Fruit fly (Drosophila melanogaster): Measurements from ENCODE around the gene CG32856.
A peak's percentile ranks its signal among the peaks of the same experiment; 100 is the strongest.

Gene CG32856

DNA sequence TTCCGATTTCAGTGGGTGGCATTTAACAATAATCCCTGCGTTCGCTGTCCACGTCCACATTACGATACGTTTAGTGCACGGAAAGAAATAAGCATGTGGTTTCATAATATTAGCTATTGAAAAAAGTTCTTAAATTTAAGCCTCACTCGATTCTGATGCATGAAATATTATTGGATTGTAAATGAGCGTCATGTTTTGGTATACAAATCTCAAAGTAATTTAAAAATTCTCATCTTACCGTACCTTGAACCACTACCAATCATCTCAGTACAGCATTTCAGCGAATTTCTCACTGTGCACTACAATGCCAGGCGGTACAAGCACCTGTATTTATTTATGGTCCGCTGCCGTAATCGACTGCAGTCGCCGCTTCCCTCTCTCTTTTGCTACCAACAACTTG, 9.1 kb upstream of the CG32856 start (continued):
- no peak for TF ChIP-seq sage (GFP tag; optimal IDR thresholded peaks at IDR 0.05)

DNA sequence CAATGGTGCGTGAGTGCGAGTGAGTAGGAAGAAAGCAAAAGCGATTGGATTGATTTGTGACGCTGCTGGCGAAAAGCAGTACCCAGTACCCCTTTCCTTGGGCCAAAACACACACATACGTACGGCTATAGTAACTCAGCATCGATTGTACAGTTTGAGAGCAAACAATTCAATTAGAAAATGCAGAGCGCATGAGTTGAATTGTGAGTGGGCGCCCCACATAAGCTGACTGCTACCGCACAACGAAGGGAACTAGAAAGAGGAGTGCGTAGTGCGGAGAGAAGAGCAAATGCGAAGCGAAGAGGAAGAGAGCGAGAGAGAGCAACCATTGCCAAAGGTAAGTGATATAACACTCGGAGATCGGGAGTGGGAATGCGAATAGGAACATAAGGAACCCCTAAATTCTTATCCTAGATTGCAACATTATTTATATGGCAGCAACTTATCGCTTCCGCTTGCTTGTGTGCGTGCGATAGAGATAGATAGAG, 8.4 kb upstream of the CG32856 start:
- TF ChIP-seq Jra (GFP tag; optimal IDR thresholded peaks at IDR 0.05), result no peak
- TF ChIP-seq Dfd (GFP tag; optimal IDR thresholded peaks at IDR 0.05), result no peak
- no peak for TF ChIP-seq CG32264 (GFP tag; optimal IDR thresholded peaks at IDR 0.05)
- TF ChIP-seq fru (GFP tag; optimal IDR thresholded peaks at IDR 0.05), result no peak
- no peak for TF ChIP-seq Hr83 (GFP tag; optimal IDR thresholded peaks at IDR 0.05; ENCODE audit: poor library complexity, severe bottlenecking)
- TF ChIP-seq Hr78 (GFP tag; optimal IDR thresholded peaks at IDR 0.05), result no peak
- TF ChIP-seq Sp1 (GFP tag; optimal IDR thresholded peaks at IDR 0.05), result peak; percentile 29
- no peak for TF ChIP-seq Mio (GFP tag; optimal IDR thresholded peaks at IDR 0.05)
- no peak for TF ChIP-seq N (GFP tag; optimal IDR thresholded peaks at IDR 0.05)
- no peak for TF ChIP-seq Abd-B (GFP tag; optimal IDR thresholded peaks at IDR 0.05)
- TF ChIP-seq CG9705 (GFP tag; optimal IDR thresholded peaks at IDR 0.05), result no peak
- no peak for TF ChIP-seq ey (GFP tag; optimal IDR thresholded peaks at IDR 0.05)
- TF ChIP-seq psq (GFP tag; optimal IDR thresholded peaks at IDR 0.05), result peak; percentile 99
- peak; percentile 85 to 95 for TF ChIP-seq dl (GFP tag; optimal IDR thresholded peaks at IDR 0.05; ENCODE audit: insufficient read depth in 1 of 2, partially characterized antibody in 2 of 2)
- TF ChIP-seq br (GFP tag; optimal IDR thresholded peaks at IDR 0.05), result no peak
- TF ChIP-seq CrebA (GFP tag; optimal IDR thresholded peaks at IDR 0.05; ENCODE audit: borderline replicate concordance), result no peak
- no peak for TF ChIP-seq brk (GFP tag; optimal IDR thresholded peaks at IDR 0.05)
- TF ChIP-seq lola (GFP tag; optimal IDR thresholded peaks at IDR 0.05), result no peak
- TF ChIP-seq tai (GFP tag; optimal IDR thresholded peaks at IDR 0.05), result no peak
- no peak for TF ChIP-seq Myc (optimal IDR thresholded peaks at IDR 0.05)
- no peak for TF ChIP-seq dsf (GFP tag; optimal IDR thresholded peaks at IDR 0.05; ENCODE audit: borderline replicate concordance)
- TF ChIP-seq woc (GFP tag; optimal IDR thresholded peaks at IDR 0.05), result no peak
- TF ChIP-seq pan (optimal IDR thresholded peaks at IDR 0.05), result no peak
- no peak for TF ChIP-seq sv (GFP tag; optimal IDR thresholded peaks at IDR 0.05)
- peak; percentile 98 for TF ChIP-seq Dif (GFP tag; optimal IDR thresholded peaks at IDR 0.05; ENCODE audit: partially characterized antibody)
- TF ChIP-seq h (GFP tag; optimal IDR thresholded peaks at IDR 0.05), result no peak
- TF ChIP-seq jim (GFP tag; optimal IDR thresholded peaks at IDR 0.05), result no peak
- TF ChIP-seq dmrt93B (GFP tag; optimal IDR thresholded peaks at IDR 0.05), result no peak
- peak; percentile 92 for TF ChIP-seq Vsx2 (GFP tag; optimal IDR thresholded peaks at IDR 0.05; ENCODE audit: partially characterized antibody)
- TF ChIP-seq GATAd (GFP tag; optimal IDR thresholded peaks at IDR 0.05), result no peak
- TF ChIP-seq sage (GFP tag; optimal IDR thresholded peaks at IDR 0.05), result no peak
- TF ChIP-seq OdsH (GFP tag; optimal IDR thresholded peaks at IDR 0.05), result no peak

DNA sequence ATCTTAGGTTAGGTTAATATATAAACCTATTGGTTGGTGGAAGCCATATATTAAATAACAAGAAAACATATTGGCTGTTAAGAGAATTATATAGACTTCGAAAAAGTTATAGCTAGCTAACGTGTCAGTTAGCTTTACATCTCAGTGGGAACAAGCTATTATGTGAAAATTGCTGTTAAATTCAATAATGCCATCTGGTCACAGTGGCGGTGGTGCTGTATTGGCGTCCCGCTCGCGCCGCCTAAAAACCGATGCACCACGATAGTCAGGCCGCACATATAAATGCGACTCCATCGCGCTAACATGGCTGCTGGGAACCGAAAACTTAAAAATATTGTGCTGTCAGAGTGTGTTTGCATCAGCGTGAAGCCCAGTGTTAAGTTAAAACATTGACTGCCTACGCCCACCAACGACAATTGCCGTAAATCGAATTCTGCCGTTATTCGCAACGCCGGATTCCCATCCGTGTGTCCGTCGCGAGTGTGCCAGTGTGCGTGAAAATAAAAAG, 7.9 kb upstream of the CG32856 start, which contains the start of gene Hel89B:
Gene Hel89B (plus strand): TSS at position 320 of the 508 bp plus-strand sequence.
- TF ChIP-seq foxo (GFP tag; optimal IDR thresholded peaks at IDR 0.05) (peak; percentile 25 to 29), Jra (GFP tag; optimal IDR thresholded peaks at IDR 0.05) (peak; percentile 48), lola (GFP tag; optimal IDR thresholded peaks at IDR 0.05) (peak; percentile 74), OdsH (GFP tag; optimal IDR thresholded peaks at IDR 0.05) (no peak), CG9705 (GFP tag; optimal IDR thresholded peaks at IDR 0.05) (peak; percentile 44), Vsx2 (GFP tag; optimal IDR thresholded peaks at IDR 0.05; ENCODE audit: partially characterized antibody) (no peak), Hnf4 (GFP tag; optimal IDR thresholded peaks at IDR 0.05) (peak; percentile 66), GATAd (GFP tag; optimal IDR thresholded peaks at IDR 0.05) (no peak), Dif (GFP tag; optimal IDR thresholded peaks at IDR 0.05; ENCODE audit: partially characterized antibody) (peak; percentile 57), dl (GFP tag; optimal IDR thresholded peaks at IDR 0.05; ENCODE audit: insufficient read depth in 1 of 2, partially characterized antibody in 2 of 2) (peak in 1 of 2 experiments; percentile 28), Hr78 (GFP tag; optimal IDR thresholded peaks at IDR 0.05) (peak; percentile 83), woc (GFP tag; optimal IDR thresholded peaks at IDR 0.05) (peak; percentile 67), Myc (optimal IDR thresholded peaks at IDR 0.05) (peak; percentile 30), sv (GFP tag; optimal IDR thresholded peaks at IDR 0.05) (peak; percentile 31), N (GFP tag; optimal IDR thresholded peaks at IDR 0.05) (peak; percentile 99), usp (GFP tag; optimal IDR thresholded peaks at IDR 0.05) (no peak), Abd-B (GFP tag; optimal IDR thresholded peaks at IDR 0.05) (peak; percentile 31), Rel (GFP tag; optimal IDR thresholded peaks at IDR 0.05) (no peak), Rel (tag; optimal IDR thresholded peaks at IDR 0.05) (peak; percentile 3), dsf (GFP tag; optimal IDR thresholded peaks at IDR 0.05; ENCODE audit: borderline replicate concordance) (peak; percentile 4), Hr83 (GFP tag; optimal IDR thresholded peaks at IDR 0.05; ENCODE audit: poor library complexity, severe bottlenecking) (peak; percentile 31), fru (GFP tag; optimal IDR thresholded peaks at IDR 0.05) (peak; percentile 46), HLH106 (tag; optimal IDR thresholded peaks at IDR 0.05) (peak; percentile 59), Mio (GFP tag; optimal IDR thresholded peaks at IDR 0.05) (no peak), br (GFP tag; optimal IDR thresholded peaks at IDR 0.05) (peak; percentile 27), h (GFP tag; optimal IDR thresholded peaks at IDR 0.05) (peak; percentile 7), dmrt93B (GFP tag; optimal IDR thresholded peaks at IDR 0.05) (no peak), ey (GFP tag; optimal IDR thresholded peaks at IDR 0.05) (peak; percentile 28), rgr (GFP tag; optimal IDR thresholded peaks at IDR 0.05) (peak; percentile 25)

All from whole organism, wandering third instar larva.